Fruit fly (Drosophila melanogaster): ENCODE results near the gene smog.

The smog gene

DNA sequence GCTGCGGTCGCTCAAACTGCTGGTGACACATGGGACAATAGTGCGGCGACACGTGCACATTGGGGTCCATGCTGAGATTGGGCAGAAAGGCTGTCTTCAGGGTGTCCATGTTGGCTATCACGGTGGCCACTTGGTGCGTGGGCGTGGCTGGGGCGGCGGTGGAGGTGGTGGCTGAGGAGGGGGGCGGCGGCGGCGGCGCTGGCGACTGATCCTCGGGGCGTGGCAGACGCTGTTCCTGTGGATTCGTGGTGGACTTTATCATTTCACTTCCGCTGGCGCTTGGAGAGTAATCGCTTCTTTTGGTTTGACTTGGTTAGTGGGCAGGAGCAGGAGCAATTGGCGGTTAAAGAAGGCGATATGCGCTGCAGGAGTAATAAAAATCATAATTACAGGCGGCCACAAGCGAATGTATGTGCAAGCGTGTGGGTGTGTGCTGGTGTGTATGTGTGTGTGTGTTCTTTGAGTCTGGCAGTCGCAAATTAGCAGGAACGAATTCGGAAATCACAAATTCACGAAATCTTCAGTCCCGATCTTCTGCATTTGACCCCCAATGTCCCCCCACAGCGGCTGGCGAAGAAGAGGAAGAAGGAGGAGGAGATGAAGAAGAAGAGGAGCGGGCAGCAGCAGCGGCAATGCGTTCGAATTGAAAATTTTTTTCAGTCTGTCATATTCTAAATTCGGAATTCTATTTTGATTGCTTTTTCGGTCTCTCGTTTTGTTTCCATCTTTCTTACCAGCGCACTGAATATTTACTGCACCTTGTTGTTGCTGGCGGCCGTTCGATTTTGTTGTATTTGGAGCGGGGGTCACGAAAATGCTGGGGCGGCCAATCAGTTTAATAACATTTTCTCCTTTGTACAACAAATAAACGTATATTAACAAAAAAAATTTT, 29.7 kb downstream of the smog start:
- TF ChIP-seq ERR (GFP tag; optimal IDR thresholded peaks at IDR 0.05), result peak; percentile 33
- no peak for TF ChIP-seq CG11723 (GFP tag; optimal IDR thresholded peaks at IDR 0.05)
- peak in 1 of 2 experiments; percentile 84 for TF ChIP-seq Dfd (GFP tag; optimal IDR thresholded peaks at IDR 0.05)
- peak; percentile 60 for TF ChIP-seq MESR4 (GFP tag; optimal IDR thresholded peaks at IDR 0.05)
- peak in 1 of 2 experiments; percentile 27 for TF ChIP-seq bsh (GFP tag; optimal IDR thresholded peaks at IDR 0.05)
- no peak for TF ChIP-seq CG2875 (GFP tag; optimal IDR thresholded peaks at IDR 0.05)
- peak; percentile 32 for TF ChIP-seq Hr39 (optimal IDR thresholded peaks at IDR 0.05)
- TF ChIP-seq cg (GFP tag; optimal IDR thresholded peaks at IDR 0.05), result peak; percentile 11
- no peak for TF ChIP-seq CG32772 (GFP tag; IDR thresholded peaks at IDR 0.05)
- peak; percentile 94 for TF ChIP-seq CG17385 (GFP tag; optimal IDR thresholded peaks at IDR 0.05)

DNA sequence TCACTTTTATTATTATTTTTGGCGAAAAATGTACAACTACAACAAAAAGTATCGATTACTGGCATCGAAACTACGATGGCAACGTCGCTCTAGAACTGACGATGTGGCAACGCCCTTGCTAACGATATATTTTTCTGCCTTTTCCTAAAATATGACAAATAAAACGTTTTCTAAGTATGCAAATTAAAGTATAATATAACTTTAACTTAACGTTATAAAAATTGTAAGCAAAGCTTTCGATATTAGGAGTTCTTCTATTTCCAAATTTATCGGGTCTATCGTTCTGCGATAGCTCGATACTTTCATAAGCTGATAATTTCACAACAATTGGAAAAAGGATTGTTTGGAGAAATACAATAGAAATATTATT, 30.3 kb downstream of the smog start, which contains the start of the genes Cf2 and CG3008:
Gene Cf2 (minus strand): TSS at position 85 of the 370 bp plus-strand sequence.
Gene CG3008 (plus strand): TSS at position 276 of the 370 bp plus-strand sequence.
- TF ChIP-seq Bgb (GFP tag; IDR thresholded peaks at IDR 0.05; ENCODE audit: partially characterized antibody) (peak; percentile 87), h (optimal IDR thresholded peaks at IDR 0.05) (no peak), CG5180 (GFP tag; optimal IDR thresholded peaks at IDR 0.05) (no peak), hbn (GFP tag; IDR thresholded peaks at IDR 0.05; ENCODE audit: partially characterized antibody) (peak; percentile 60; the same call in 1 of the 2 replicates), gcm2 (GFP tag; optimal IDR thresholded peaks at IDR 0.05) (no peak), so (GFP tag; IDR thresholded peaks at IDR 0.05) (no peak), CG32772 (GFP tag; IDR thresholded peaks at IDR 0.05) (no peak), CG7372 (GFP tag; IDR thresholded peaks at IDR 0.05) (no peak), slou (GFP tag; optimal IDR thresholded peaks at IDR 0.05) (no peak), CG13287 (GFP tag; IDR thresholded peaks at IDR 0.05; ENCODE audit: partially characterized antibody) (peak; percentile 89), CG18599 (GFP tag; optimal IDR thresholded peaks at IDR 0.05) (no peak), CG9876 (GFP tag; optimal IDR thresholded peaks at IDR 0.05) (no peak), grn (GFP tag; optimal IDR thresholded peaks at IDR 0.05) (no peak), CG12659 (GFP tag; optimal IDR thresholded peaks at IDR 0.05) (peak; percentile 65), CG7357 (GFP tag; IDR thresholded peaks at IDR 0.05) (no peak), CG14441 (GFP tag; IDR thresholded peaks at IDR 0.05) (no peak), Mes4 (GFP tag; optimal IDR thresholded peaks at IDR 0.05) (no peak), pros (GFP tag; optimal IDR thresholded peaks at IDR 0.05) (no peak), gcm (GFP tag; optimal IDR thresholded peaks at IDR 0.05) (no peak), CG6654 (GFP tag; optimal IDR thresholded peaks at IDR 0.05) (no peak), gro (GFP tag; optimal IDR thresholded peaks at IDR 0.05) (no peak), CG3838 (GFP tag; optimal IDR thresholded peaks at IDR 0.05) (no peak), al (GFP tag; IDR thresholded peaks at IDR 0.05) (no peak), TFAM (GFP tag; optimal IDR thresholded peaks at IDR 0.05) (no peak), CG17359 (tag; optimal IDR thresholded peaks at IDR 0.05) (no peak), CG4854 (GFP tag; optimal IDR thresholded peaks at IDR 0.05) (no peak), Sin3A (optimal IDR thresholded peaks at IDR 0.05) (peak; percentile 70), CG2120 (GFP tag; optimal IDR thresholded peaks at IDR 0.05) (peak; percentile 1), CG10321 (GFP tag; IDR thresholded peaks at IDR 0.05) (no peak), ssp (GFP tag; IDR thresholded peaks at IDR 0.05) (no peak), Meics (GFP tag; optimal IDR thresholded peaks at IDR 0.05) (no peak), Stat92E (GFP tag; optimal IDR thresholded peaks at IDR 0.05) (no peak), CG3407 (GFP tag; optimal IDR thresholded peaks at IDR 0.05) (no peak), stc (GFP tag; IDR thresholded peaks at IDR 0.05) (no peak), CG8478 (optimal IDR thresholded peaks at IDR 0.05) (no peak), CG32532 (GFP tag; IDR thresholded peaks at IDR 0.05) (no peak), chinmo (GFP tag; IDR thresholded peaks at IDR 0.05; ENCODE audit: partially characterized antibody) (0 out of 4 replicates have a peak, but pooled peaks have one; percentile 50), ERR (GFP tag; optimal IDR thresholded peaks at IDR 0.05) (no peak), bab2 (GFP tag; optimal IDR thresholded peaks at IDR 0.05) (no peak), tin (GFP tag; optimal IDR thresholded peaks at IDR 0.05) (no peak), CG14710 (tag; optimal IDR thresholded peaks at IDR 0.05) (peak; percentile 74)
